Fruit fly (Drosophila melanogaster): ENCODE measurements around the gene CG12594.

dm6 chr3R:11764279-11764880 lies 42.8 kb downstream of the CG12594 start, which contains the start of gene Lk6:
- TF ChIP-seq CG7101 (tag; optimal IDR thresholded peaks at IDR 0.05) (peak; percentile 80), CG5204 (GFP tag; optimal IDR thresholded peaks at IDR 0.05) (no peak), CG12768 (GFP tag; optimal IDR thresholded peaks at IDR 0.05) (peak; percentile 73), Mnt (GFP tag; optimal IDR thresholded peaks at IDR 0.05) (peak; percentile 82)
